Fruit fly (Drosophila melanogaster): ENCODE data around the gene Muc12Ea.

The Muc12Ea gene

dm6 chrX:14233843-14234337, 43.6 kb upstream of the Muc12Ea start, which contains the start of gene CG42271 (continued):
- TF ChIP-seq CG2712 (tag; optimal IDR thresholded peaks at IDR 0.05) (peak; percentile 63), CG3726 (GFP tag; IDR thresholded peaks at IDR 0.05) (no peak), Lhr (GFP tag; optimal IDR thresholded peaks at IDR 0.05) (no peak), CG14710 (tag; optimal IDR thresholded peaks at IDR 0.05) (peak; percentile 99), H15 (GFP tag; IDR thresholded peaks at IDR 0.05) (no peak), CG7963 (GFP tag; IDR thresholded peaks at IDR 0.05; ENCODE audit: partially characterized antibody) (peak; percentile 72; the same call in 2 of the 3 replicates), oc (tag; optimal IDR thresholded peaks at IDR 0.05) (no peak), inv (GFP tag; IDR thresholded peaks at IDR 0.05; ENCODE audit: partially characterized antibody) (peak; percentile 95), CG10274 (GFP tag; optimal IDR thresholded peaks at IDR 0.05) (no peak), CG9876 (GFP tag; optimal IDR thresholded peaks at IDR 0.05) (no peak), Antp (GFP tag; optimal IDR thresholded peaks at IDR 0.05) (no peak), Xrp1 (GFP tag; IDR thresholded peaks at IDR 0.05) (peak; percentile 46; the same call in 1 of the 2 replicates), Opbp (GFP tag; IDR thresholded peaks at IDR 0.05; ENCODE audit: partially characterized antibody) (peak; percentile 85), sna (GFP tag; IDR thresholded peaks at IDR 0.05; ENCODE audit: partially characterized antibody) (peak; percentile 95), CG5953 (GFP tag; IDR thresholded peaks at IDR 0.05) (no peak), grn (GFP tag; optimal IDR thresholded peaks at IDR 0.05) (no peak), CG15011 (GFP tag; optimal IDR thresholded peaks at IDR 0.05) (no peak), esg (GFP tag; conservative IDR thresholded peaks at IDR 0.05) (no peak), CG4820 (GFP tag; optimal IDR thresholded peaks at IDR 0.05) (peak; percentile 11), CG9215 (GFP tag; IDR thresholded peaks at IDR 0.05) (0 out of 2 replicates have a peak, but pooled peaks have one; percentile 24), hth (optimal IDR thresholded peaks at IDR 0.05) (no peak), CG31388 (GFP tag; optimal IDR thresholded peaks at IDR 0.05) (no peak), E2f2 (GFP tag; IDR thresholded peaks at IDR 0.05) (0 out of 2 replicates have a peak, but pooled peaks have one; percentile 22), CG2199 (GFP tag; IDR thresholded peaks at IDR 0.05) (no peak), Asciz (GFP tag; optimal IDR thresholded peaks at IDR 0.05) (no peak), CG17612 (GFP tag; IDR thresholded peaks at IDR 0.05) (no peak), CG18764 (GFP tag; optimal IDR thresholded peaks at IDR 0.05) (no peak), Neu2 (GFP tag; optimal IDR thresholded peaks at IDR 0.05; ENCODE audit: borderline replicate concordance) (no peak), Meics (GFP tag; optimal IDR thresholded peaks at IDR 0.05) (no peak), Sox102F (GFP tag; optimal IDR thresholded peaks at IDR 0.05) (no peak), Oaz (GFP tag; IDR thresholded peaks at IDR 0.05) (no peak), slbo (GFP tag; IDR thresholded peaks at IDR 0.05) (peak; percentile 52), CG15696 (tag; optimal IDR thresholded peaks at IDR 0.05) (peak; percentile 55), hbn (GFP tag; IDR thresholded peaks at IDR 0.05; ENCODE audit: partially characterized antibody) (peak; percentile 86), sens (GFP tag) (peak; percentile 34), Stat92E (GFP tag; optimal IDR thresholded peaks at IDR 0.05) (no peak), dpn (GFP tag; optimal IDR thresholded peaks at IDR 0.05) (peak in 1 of 2 experiments; percentile 4), CG12391 (tag; optimal IDR thresholded peaks at IDR 0.05) (peak; percentile 65), Myb (GFP tag; optimal IDR thresholded peaks at IDR 0.05) (peak; percentile 5), CG9437 (GFP tag; optimal IDR thresholded peaks at IDR 0.05) (peak; percentile 38), CG10267 (tag; optimal IDR thresholded peaks at IDR 0.05) (peak; percentile 56), CG17361 (GFP tag; IDR thresholded peaks at IDR 0.05) (peak; percentile 77), sens-2 (GFP tag; IDR thresholded peaks at IDR 0.05) (no peak), PHDP (tag; optimal IDR thresholded peaks at IDR 0.05) (no peak), CG4730 (GFP tag; IDR thresholded peaks at IDR 0.05) (no peak), Dp (GFP tag; optimal IDR thresholded peaks at IDR 0.05) (peak; percentile 9), rib (GFP tag; IDR thresholded peaks at IDR 0.05) (no peak), CG6689 (GFP tag; IDR thresholded peaks at IDR 0.05) (0 out of 2 replicates have a peak, but pooled peaks have one; percentile 12), CG6272 (GFP tag; IDR thresholded peaks at IDR 0.05) (peak; percentile 54; the same call in 1 of the 2 replicates), CG1024 (GFP tag; IDR thresholded peaks at IDR 0.05) (no peak), Six4 (GFP tag; optimal IDR thresholded peaks at IDR 0.05) (no peak)

Measured in whole organism, embryonic.